Worm (Caenorhabditis elegans) whole organism, young adult: ENCODE data around the gene Y66D12A.3.

Experiments
- F22D6.2 ChIP-seq: sonication (generic microtip); optimal IDR thresholded peaks from 2 replicates; lab custom pipeline; 2016; ENCODE audit warnings: mild to moderate bottlenecking, missing genetic modification characterization, missing compliant biosample characterization
- efl-1 ChIP-seq: fragments of 150-350 bp; optimal IDR thresholded peaks from 2 replicates; lab custom pipeline; 2014; ENCODE audit warnings: missing biosample characterization, missing genetic modification reagents, missing genetic modification characterization
- gei-17 ChIP-seq: fragments of 200-800 bp; sonication (Bioruptor generic); optimal IDR thresholded peaks from 2 replicates; lab custom pipeline; 2018; ENCODE audit warnings: mild to moderate bottlenecking, missing genetic modification characterization, missing compliant biosample characterization
- nfyb-1 ChIP-seq: fragments of 200-800 bp; sonication (Bioruptor generic); IDR thresholded peaks from 2 replicates; pipeline ENCODE4 v1.3.6; 2022; ENCODE audit warnings: missing genetic modification reagents, missing genetic modification characterization, missing compliant biosample characterization
- rcor-1 ChIP-seq: fragments of 200-800 bp; sonication (Bioruptor generic); IDR thresholded peaks from 2 replicates; pipeline ENCODE4 v1.3.6; 2022; ENCODE audit warnings: missing genetic modification reagents, missing genetic modification characterization, missing compliant biosample characterization
- sea-2 ChIP-seq: fragments of 200-800 bp; sonication (Bioruptor generic); IDR thresholded peaks from 2 replicates; pipeline ENCODE4 v1.3.6; 2022; ENCODE audit warnings: missing genetic modification characterization, missing compliant biosample characterization

DNA sequence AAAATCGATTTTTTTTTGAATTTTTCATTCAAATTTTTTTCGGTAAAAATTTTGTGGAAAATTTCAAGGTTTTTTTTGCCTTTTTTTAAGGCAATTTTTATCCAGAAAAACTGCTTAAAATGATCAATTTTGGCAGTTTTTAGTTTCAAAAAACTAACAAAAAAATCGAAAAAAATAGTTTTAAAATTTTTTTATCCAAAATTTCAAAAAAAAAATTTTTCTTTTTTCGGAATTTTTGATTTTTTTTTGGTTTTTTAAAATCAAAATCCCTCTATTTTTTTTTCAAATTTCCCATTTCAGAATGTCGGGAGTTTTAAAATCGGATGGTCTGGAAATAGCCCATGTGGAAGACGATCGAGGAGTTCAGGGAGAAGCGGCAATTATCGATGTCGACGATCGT lies 15.1 kb upstream of the Y66D12A.3 start, which contains the start of gene Y66D12A.8:
- TF ChIP-seq F22D6.2 (no peak), efl-1 (GFP tag; lab: Kevin White, UChicago) (no peak), gei-17 (GFP tag; lab: Kevin White, UChicago) (no peak), nfyb-1 (GFP tag; lab: Robert Waterston, UW) (no peak), rcor-1 (GFP tag; lab: Robert Waterston, UW) (no peak), sea-2 (no peak)
